Fruit fly (Drosophila melanogaster) whole organism, adult: ENCODE measurements around the gene CG9044.

Source experiments
- CG7045 ChIP-seq: fragments of 200-800 bp; sonication (Bioruptor generic); optimal IDR thresholded peaks from 2 replicates; lab custom pipeline; 2017; ENCODE audit warnings: missing biosample characterization, mild to moderate bottlenecking, missing genetic modification characterization
- bab1 ChIP-seq: fragments of 200-800 bp; sonication (Bioruptor generic); optimal IDR thresholded peaks from 3 replicates; lab custom pipeline; 2019; ENCODE audit warnings: missing biosample characterization, mild to moderate bottlenecking, missing genetic modification characterization, moderate library complexity

- TF ChIP-seq CG7045, result no peak
- TF ChIP-seq bab1, result peak; percentile 61
These were observed 36.8 kb downstream of the CG9044 start, which contains the start of gene ifc for dm6 chr2L:5986094-5986493.
